Fruit fly (Drosophila melanogaster): ENCODE measurements around the gene gro.

Gene gro

DNA sequence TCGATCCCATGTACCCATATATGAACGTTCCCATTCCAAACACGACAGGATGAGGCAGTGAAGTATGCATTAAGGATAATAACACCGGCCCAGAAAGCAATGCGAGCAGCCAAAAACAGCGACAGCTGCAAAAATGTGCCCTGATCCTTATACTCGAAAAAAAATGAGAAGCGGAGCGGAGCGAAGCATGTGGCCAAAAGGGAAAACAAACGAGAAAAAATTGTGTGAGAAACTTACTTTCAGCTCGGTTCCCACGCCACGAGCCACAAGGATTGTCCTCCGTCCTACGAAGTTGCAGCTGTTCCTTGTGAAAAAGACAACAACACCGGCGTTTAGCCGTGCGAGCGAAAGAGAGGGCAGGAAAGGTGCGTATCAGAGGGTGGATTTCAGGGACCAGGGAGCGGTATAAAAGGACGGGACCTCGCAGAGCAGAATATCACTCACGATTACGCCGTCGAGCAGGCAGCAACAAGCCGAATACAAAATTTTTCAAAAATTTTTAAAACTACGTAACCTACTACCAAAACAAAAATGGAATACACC, 1.7 kb upstream of the gro start:
- TF ChIP-seq CG33017 (tag; optimal IDR thresholded peaks at IDR 0.05) (no peak), bab1 (GFP tag; optimal IDR thresholded peaks at IDR 0.05) (no peak), Mnt (GFP tag; optimal IDR thresholded peaks at IDR 0.05) (no peak)

- TF ChIP-seq cic (GFP tag; optimal IDR thresholded peaks at IDR 0.05) = peak; percentile 54
- TF ChIP-seq Mnt (GFP tag; optimal IDR thresholded peaks at IDR 0.05) = peak; percentile 91
- peak; percentile 96 for TF ChIP-seq CG5204 (GFP tag; optimal IDR thresholded peaks at IDR 0.05)
- no peak for TF ChIP-seq kay (GFP tag; ENCODE audit: borderline replicate concordance)
- TF ChIP-seq CG7101 (tag; optimal IDR thresholded peaks at IDR 0.05) = peak; percentile 92
- TF ChIP-seq toe (GFP tag; optimal IDR thresholded peaks at IDR 0.05) = peak; percentile 96
- peak; percentile 82 for TF ChIP-seq Clk (GFP tag; optimal IDR thresholded peaks at IDR 0.05)
- TF ChIP-seq CG33017 (tag; optimal IDR thresholded peaks at IDR 0.05) = peak; percentile 90
- TF ChIP-seq Crg-1 (GFP tag; optimal IDR thresholded peaks at IDR 0.05) = peak; percentile 92
- TF ChIP-seq CG7045 (GFP tag; optimal IDR thresholded peaks at IDR 0.05) = peak; percentile 93
- TF ChIP-seq bab1 (GFP tag; optimal IDR thresholded peaks at IDR 0.05) = peak; percentile 93
- no peak for TF ChIP-seq cnc (optimal IDR thresholded peaks at IDR 0.05)
- TF ChIP-seq CG14711 (tag; optimal IDR thresholded peaks at IDR 0.05) = peak; percentile 100
- peak; percentile 96 for TF ChIP-seq Hr96 (GFP tag; optimal IDR thresholded peaks at IDR 0.05)
- TF ChIP-seq CG1620 (GFP tag; optimal IDR thresholded peaks at IDR 0.05) = peak; percentile 87
- peak; percentile 70 for TF ChIP-seq pad (GFP tag; optimal IDR thresholded peaks at IDR 0.05)
- peak; percentile 67 for TF ChIP-seq ovo (GFP tag; optimal IDR thresholded peaks at IDR 0.05)
- peak; percentile 81 for TF ChIP-seq tj (GFP tag; optimal IDR thresholded peaks at IDR 0.05)
- TF ChIP-seq CG12768 (GFP tag; optimal IDR thresholded peaks at IDR 0.05) = peak; percentile 93
- TF ChIP-seq CG11617 (GFP tag; optimal IDR thresholded peaks at IDR 0.05) = peak; percentile 95
Observed at dm6 chr3R:26042131-26042885, 772 bp downstream of the gro start.

DNA sequence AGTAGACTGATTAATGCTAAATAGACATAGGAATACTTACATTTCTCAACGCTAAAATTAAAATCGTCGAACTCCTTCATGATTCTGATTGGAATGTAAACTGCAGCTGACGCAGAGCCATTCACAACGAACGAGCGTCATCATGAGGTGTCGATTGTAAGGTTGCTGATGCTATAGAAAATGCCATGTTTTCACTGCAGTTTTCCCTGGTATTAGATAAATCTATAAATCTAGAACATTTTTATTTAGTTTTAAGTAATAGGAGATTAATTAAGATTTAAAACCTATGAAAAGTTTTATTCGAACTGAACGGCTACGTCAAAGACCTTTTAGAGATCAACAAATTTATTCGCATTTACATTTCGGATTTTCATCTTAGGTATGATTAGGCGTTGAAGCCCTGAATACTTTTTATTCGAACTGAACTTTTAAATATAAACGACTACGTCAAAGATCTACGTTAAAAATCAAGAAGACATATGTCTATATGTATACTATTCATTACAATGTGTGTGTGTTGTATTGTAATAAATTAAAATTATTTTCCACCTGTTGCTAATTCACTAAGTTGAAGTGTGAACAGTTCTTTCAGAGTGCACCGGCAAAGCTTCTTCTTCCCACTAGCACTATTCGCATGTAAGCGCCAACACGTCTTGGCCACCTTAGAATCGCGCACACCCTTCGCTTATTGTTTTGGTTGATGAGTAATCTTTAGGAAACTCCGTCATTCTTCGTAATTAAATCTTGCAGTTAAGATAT, 10.8 kb downstream of the gro start, which contains the start of the genes Exo84 and Vps2:
TSS of gene Exo84 (minus strand) at position 108 of the 759 bp plus-strand sequence.
TSS of gene Vps2 (plus strand) at position 672 of the 759 bp plus-strand sequence.
- peak; percentile 27 for TF ChIP-seq pad (GFP tag; optimal IDR thresholded peaks at IDR 0.05)
- peak; percentile 86 for TF ChIP-seq kay (GFP tag; ENCODE audit: borderline replicate concordance)
- no peak for TF ChIP-seq Hr96 (GFP tag; optimal IDR thresholded peaks at IDR 0.05)
- TF ChIP-seq toe (GFP tag; optimal IDR thresholded peaks at IDR 0.05) = no peak
- peak; percentile 68 for TF ChIP-seq CG1620 (GFP tag; optimal IDR thresholded peaks at IDR 0.05)
- TF ChIP-seq CG7101 (tag; optimal IDR thresholded peaks at IDR 0.05) = peak; percentile 17
- TF ChIP-seq bab1 (GFP tag; optimal IDR thresholded peaks at IDR 0.05) = no peak
- TF ChIP-seq CG14711 (tag; optimal IDR thresholded peaks at IDR 0.05) = no peak
- TF ChIP-seq CG7045 (GFP tag; optimal IDR thresholded peaks at IDR 0.05) = peak; percentile 48
- TF ChIP-seq CG11617 (GFP tag; optimal IDR thresholded peaks at IDR 0.05) = peak; percentile 52
- no peak for TF ChIP-seq Clk (GFP tag; optimal IDR thresholded peaks at IDR 0.05)
- TF ChIP-seq CG12768 (GFP tag; optimal IDR thresholded peaks at IDR 0.05) = peak; percentile 39
- TF ChIP-seq ovo (GFP tag; optimal IDR thresholded peaks at IDR 0.05) = peak; percentile 54

dm6 chr3R:26055214-26055632, 13.7 kb downstream of the gro start, which contains the start of gene Cmpk:
Cmpk (minus strand) TSS chr3R:26055438.
- TF ChIP-seq cic (GFP tag; optimal IDR thresholded peaks at IDR 0.05) = peak; percentile 84
- peak; percentile 56 for TF ChIP-seq toe (GFP tag; optimal IDR thresholded peaks at IDR 0.05)
- peak; percentile 94 for TF ChIP-seq CG7101 (tag; optimal IDR thresholded peaks at IDR 0.05)
- peak; percentile 84 for TF ChIP-seq pad (GFP tag; optimal IDR thresholded peaks at IDR 0.05)
- TF ChIP-seq CG14711 (tag; optimal IDR thresholded peaks at IDR 0.05) = peak; percentile 77
- TF ChIP-seq tj (GFP tag; optimal IDR thresholded peaks at IDR 0.05) = peak; percentile 99
- TF ChIP-seq Crg-1 (GFP tag; optimal IDR thresholded peaks at IDR 0.05) = peak; percentile 95
- TF ChIP-seq CG7045 (GFP tag; optimal IDR thresholded peaks at IDR 0.05) = peak; percentile 68
- peak; percentile 87 for TF ChIP-seq CG12768 (GFP tag; optimal IDR thresholded peaks at IDR 0.05)
- peak; percentile 82 for TF ChIP-seq CG1620 (GFP tag; optimal IDR thresholded peaks at IDR 0.05)
- TF ChIP-seq Clk (GFP tag; optimal IDR thresholded peaks at IDR 0.05) = peak; percentile 37
- peak; percentile 90 for TF ChIP-seq Mnt (GFP tag; optimal IDR thresholded peaks at IDR 0.05)
- TF ChIP-seq CG5204 (GFP tag; optimal IDR thresholded peaks at IDR 0.05) = no peak
- peak; percentile 90 for TF ChIP-seq bab1 (GFP tag; optimal IDR thresholded peaks at IDR 0.05)
- no peak for TF ChIP-seq cnc (optimal IDR thresholded peaks at IDR 0.05)
- peak; percentile 77 for TF ChIP-seq CG11617 (GFP tag; optimal IDR thresholded peaks at IDR 0.05)
- no peak for TF ChIP-seq kay (GFP tag; ENCODE audit: borderline replicate concordance)
- peak; percentile 73 for TF ChIP-seq Hr96 (GFP tag; optimal IDR thresholded peaks at IDR 0.05)
- TF ChIP-seq CG33017 (tag; optimal IDR thresholded peaks at IDR 0.05) = peak; percentile 87
- peak; percentile 51 for TF ChIP-seq ovo (GFP tag; optimal IDR thresholded peaks at IDR 0.05)

DNA sequence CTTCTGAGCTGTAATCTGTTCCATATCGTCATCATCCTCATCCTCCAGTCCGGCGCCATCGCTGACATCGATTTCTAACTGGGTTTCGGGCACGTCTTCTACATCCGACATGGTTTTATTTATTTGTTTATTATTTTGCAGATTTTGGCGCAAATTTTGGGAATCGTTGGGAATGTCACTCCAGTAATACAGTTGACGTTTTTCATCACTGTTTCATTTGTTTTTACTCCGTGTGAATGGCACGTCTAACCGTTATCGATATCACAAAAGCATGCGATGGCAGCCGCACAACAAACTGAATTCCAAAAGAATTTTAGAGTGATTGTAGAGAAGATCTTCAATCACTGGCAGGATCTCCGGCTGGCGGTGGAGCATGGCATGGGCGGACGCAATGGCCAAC, 14.8 kb downstream of the gro start, which contains the start of the genes Sld5 and CG14543:
TSS of gene Sld5 (minus strand) at position 167 of the 400 bp plus-strand sequence.
TSS of gene CG14543 (plus strand) at position 250 of the 400 bp plus-strand sequence.
- no peak for TF ChIP-seq CG11617 (GFP tag; optimal IDR thresholded peaks at IDR 0.05)
- TF ChIP-seq CG7101 (tag; optimal IDR thresholded peaks at IDR 0.05) = peak; percentile 52
- TF ChIP-seq pad (GFP tag; optimal IDR thresholded peaks at IDR 0.05) = peak; percentile 24
- TF ChIP-seq ovo (GFP tag; optimal IDR thresholded peaks at IDR 0.05) = peak; percentile 29
- TF ChIP-seq Crg-1 (GFP tag; optimal IDR thresholded peaks at IDR 0.05) = peak; percentile 28
- no peak for TF ChIP-seq Clk (GFP tag; optimal IDR thresholded peaks at IDR 0.05)
- peak; percentile 15 for TF ChIP-seq bab1 (GFP tag; optimal IDR thresholded peaks at IDR 0.05)
- no peak for TF ChIP-seq toe (GFP tag; optimal IDR thresholded peaks at IDR 0.05)
- no peak for TF ChIP-seq CG5204 (GFP tag; optimal IDR thresholded peaks at IDR 0.05)
- peak; percentile 21 for TF ChIP-seq CG1620 (GFP tag; optimal IDR thresholded peaks at IDR 0.05)
- no peak for TF ChIP-seq cic (GFP tag; optimal IDR thresholded peaks at IDR 0.05)
- TF ChIP-seq CG7045 (GFP tag; optimal IDR thresholded peaks at IDR 0.05) = no peak
- no peak for TF ChIP-seq cnc (optimal IDR thresholded peaks at IDR 0.05)
- no peak for TF ChIP-seq CG14711 (tag; optimal IDR thresholded peaks at IDR 0.05)
- no peak for TF ChIP-seq Hr96 (GFP tag; optimal IDR thresholded peaks at IDR 0.05)
- no peak for TF ChIP-seq kay (GFP tag; ENCODE audit: borderline replicate concordance)
- no peak for TF ChIP-seq tj (GFP tag; optimal IDR thresholded peaks at IDR 0.05)
- TF ChIP-seq CG33017 (tag; optimal IDR thresholded peaks at IDR 0.05) = no peak
- peak; percentile 85 for TF ChIP-seq Mnt (GFP tag; optimal IDR thresholded peaks at IDR 0.05)
- TF ChIP-seq CG12768 (GFP tag; optimal IDR thresholded peaks at IDR 0.05) = no peak

All from whole organism, adult.